Fruit fly (Drosophila melanogaster): Measurements from ENCODE around the gene CG11226.

DNA sequence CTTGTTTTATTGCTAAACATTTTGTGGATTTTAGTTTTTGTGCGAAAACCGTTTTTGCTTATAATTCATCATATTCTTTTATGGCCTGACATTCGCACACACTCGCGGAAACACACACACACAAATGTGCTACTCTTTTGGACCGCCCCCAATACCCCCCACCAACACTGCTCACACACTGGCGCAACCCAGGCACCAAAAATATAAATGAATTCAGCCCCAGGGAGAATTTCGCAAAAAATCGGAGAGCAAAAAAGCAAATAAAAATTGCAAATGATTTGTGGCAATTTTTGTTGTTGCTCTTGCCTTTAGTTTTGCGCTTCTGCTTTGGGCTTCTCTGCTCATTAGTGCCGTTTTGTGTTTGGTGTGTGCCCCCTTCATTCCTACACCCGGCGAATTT lies 13.6 kb upstream of the CG11226 start:
- TF ChIP-seq fd96Ca (GFP tag; IDR thresholded peaks at IDR 0.05) (no peak), Pif1A (GFP tag; optimal IDR thresholded peaks at IDR 0.05) (no peak), CG13204 (GFP tag; optimal IDR thresholded peaks at IDR 0.05) (no peak), CG4496 (GFP tag; IDR thresholded peaks at IDR 0.05) (peak; percentile 41; the same call in 2 of the 3 replicates), CG12605 (GFP tag; IDR thresholded peaks at IDR 0.05) (no peak)
